Fruit fly (Drosophila melanogaster): ENCODE data around the gene PsGEF.

The PsGEF gene

DNA sequence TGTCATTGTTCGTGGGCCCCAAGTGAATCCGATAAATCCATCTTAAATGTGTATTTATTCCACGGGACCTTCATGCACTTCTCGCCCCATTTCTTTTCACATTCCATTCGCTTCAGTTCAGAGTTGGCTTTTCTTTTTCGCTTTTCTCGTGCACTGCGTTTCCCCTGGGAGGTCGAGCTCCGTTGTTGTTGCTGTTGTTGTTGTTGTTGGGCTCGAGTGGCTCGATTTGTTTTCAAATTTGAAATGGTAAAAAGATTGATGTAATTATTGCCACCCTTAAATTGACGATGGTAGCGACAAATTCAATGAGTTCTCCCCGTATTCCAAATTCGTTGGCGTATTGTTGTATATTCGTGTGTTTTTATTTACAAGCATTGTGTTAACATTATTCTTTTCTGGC lies 66.6 kb downstream of the PsGEF start:
- TF ChIP-seq h (optimal IDR thresholded peaks at IDR 0.05) (no peak), insv (optimal IDR thresholded peaks at IDR 0.05) (no peak), psq (optimal IDR thresholded peaks at IDR 0.05) (no peak), ttk (optimal IDR thresholded peaks at IDR 0.05) (no peak), Myc (optimal IDR thresholded peaks at IDR 0.05) (no peak), Sin3A (optimal IDR thresholded peaks at IDR 0.05) (no peak)

- TF ChIP-seq h (optimal IDR thresholded peaks at IDR 0.05) (no peak), Myc (optimal IDR thresholded peaks at IDR 0.05) (no peak), Sin3A (optimal IDR thresholded peaks at IDR 0.05) (no peak), insv (optimal IDR thresholded peaks at IDR 0.05) (no peak), psq (optimal IDR thresholded peaks at IDR 0.05) (no peak), ttk (optimal IDR thresholded peaks at IDR 0.05) (no peak)
Observed at dm6 chrX:2319783-2320182, 67.7 kb downstream of the PsGEF start.

DNA sequence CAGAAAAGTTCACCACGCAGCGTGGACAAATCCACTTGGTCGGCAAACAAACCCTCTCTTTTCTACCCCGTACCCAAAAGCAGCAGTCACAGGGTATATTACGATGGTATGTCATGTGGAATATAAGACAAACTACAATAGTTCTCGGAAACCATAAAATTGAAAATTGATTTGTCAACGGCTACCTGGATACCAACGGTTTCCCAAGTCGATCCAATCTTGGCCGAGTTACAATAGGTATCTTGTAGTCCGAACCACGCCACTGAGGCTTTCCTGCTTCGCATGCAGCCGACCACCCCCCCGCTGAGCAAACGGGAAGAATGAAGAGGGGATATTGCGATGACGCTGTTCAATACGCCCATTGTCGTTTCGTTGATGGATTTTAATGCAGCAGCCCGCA lies 69.1 kb downstream of the PsGEF start:
- TF ChIP-seq psq (optimal IDR thresholded peaks at IDR 0.05) (no peak), Sin3A (optimal IDR thresholded peaks at IDR 0.05) (no peak), Myc (optimal IDR thresholded peaks at IDR 0.05) (no peak), insv (optimal IDR thresholded peaks at IDR 0.05) (no peak), ttk (optimal IDR thresholded peaks at IDR 0.05) (no peak), h (optimal IDR thresholded peaks at IDR 0.05) (no peak)

dm6 chrX:2317347-2317832 lies 70.1 kb downstream of the PsGEF start:
- no peak for TF ChIP-seq ttk (optimal IDR thresholded peaks at IDR 0.05)
- TF ChIP-seq h (optimal IDR thresholded peaks at IDR 0.05), result no peak
- TF ChIP-seq insv (optimal IDR thresholded peaks at IDR 0.05), result no peak
- TF ChIP-seq psq (optimal IDR thresholded peaks at IDR 0.05), result no peak
